Fruit fly (Drosophila melanogaster): ENCODE data around the gene CG5890.

The CG5890 gene

dm6 chr3R:25855594-25856305 is at the start of gene CG5890:
Gene CG5890 (plus strand): TSS chr3R:25856154.
- TF ChIP-seq insv (optimal IDR thresholded peaks at IDR 0.05) (no peak), psq (optimal IDR thresholded peaks at IDR 0.05) (no peak), h (optimal IDR thresholded peaks at IDR 0.05) (no peak), Sin3A (optimal IDR thresholded peaks at IDR 0.05) (no peak), Myc (optimal IDR thresholded peaks at IDR 0.05) (no peak), ttk (optimal IDR thresholded peaks at IDR 0.05) (no peak)

- TF ChIP-seq psq (optimal IDR thresholded peaks at IDR 0.05) (no peak), insv (optimal IDR thresholded peaks at IDR 0.05) (no peak), h (optimal IDR thresholded peaks at IDR 0.05) (no peak), ttk (optimal IDR thresholded peaks at IDR 0.05) (no peak), Myc (optimal IDR thresholded peaks at IDR 0.05) (no peak), Sin3A (optimal IDR thresholded peaks at IDR 0.05) (no peak)
These were observed 45.2 kb upstream of the CG5890 start, which contains the start of gene CG5024 for dm6 chr3R:25810796-25811195. Gene CG5024 (plus strand): TSS chr3R:25811096.

dm6 chr3R:25811611-25812010 is 44.3 kb upstream of the CG5890 start, which contains the start of the genes Acam and CG17770:
Gene Acam (plus strand): TSS chr3R:25811911.
Gene CG17770 (plus strand): TSS chr3R:25811911.
- TF ChIP-seq insv (optimal IDR thresholded peaks at IDR 0.05) (no peak), psq (optimal IDR thresholded peaks at IDR 0.05) (no peak), Myc (optimal IDR thresholded peaks at IDR 0.05) (no peak), Sin3A (optimal IDR thresholded peaks at IDR 0.05) (no peak), h (optimal IDR thresholded peaks at IDR 0.05) (no peak), ttk (optimal IDR thresholded peaks at IDR 0.05) (no peak)

dm6 chr3R:25815179-25815578 is 40.8 kb upstream of the CG5890 start, which contains the start of gene CG14354:
Gene CG14354 (plus strand): TSS chr3R:25815479.
- TF ChIP-seq ttk (optimal IDR thresholded peaks at IDR 0.05) = no peak
- TF ChIP-seq Sin3A (optimal IDR thresholded peaks at IDR 0.05) = no peak
- no peak for TF ChIP-seq h (optimal IDR thresholded peaks at IDR 0.05)
- no peak for TF ChIP-seq Myc (optimal IDR thresholded peaks at IDR 0.05)
- TF ChIP-seq psq (optimal IDR thresholded peaks at IDR 0.05) = no peak
- no peak for TF ChIP-seq insv (optimal IDR thresholded peaks at IDR 0.05)

- no peak for TF ChIP-seq psq (optimal IDR thresholded peaks at IDR 0.05)
- no peak for TF ChIP-seq ttk (optimal IDR thresholded peaks at IDR 0.05)
- TF ChIP-seq Sin3A (optimal IDR thresholded peaks at IDR 0.05) = no peak
- TF ChIP-seq Myc (optimal IDR thresholded peaks at IDR 0.05) = no peak
- no peak for TF ChIP-seq h (optimal IDR thresholded peaks at IDR 0.05)
- no peak for TF ChIP-seq insv (optimal IDR thresholded peaks at IDR 0.05)
These were observed 26.4 kb upstream of the CG5890 start, which contains the start of gene Mst57Dc for dm6 chr3R:25829598-25829997. Gene Mst57Dc (minus strand): TSS chr3R:25829698.

dm6 chr3R:25830128-25830527 is 25.8 kb upstream of the CG5890 start, which contains the start of gene Sfp96F:
Gene Sfp96F (minus strand): TSS chr3R:25830228.
- TF ChIP-seq insv (optimal IDR thresholded peaks at IDR 0.05) = no peak
- no peak for TF ChIP-seq Myc (optimal IDR thresholded peaks at IDR 0.05)
- no peak for TF ChIP-seq Sin3A (optimal IDR thresholded peaks at IDR 0.05)
- no peak for TF ChIP-seq h (optimal IDR thresholded peaks at IDR 0.05)
- no peak for TF ChIP-seq psq (optimal IDR thresholded peaks at IDR 0.05)
- TF ChIP-seq ttk (optimal IDR thresholded peaks at IDR 0.05) = no peak

dm6 chr3R:25830814-25831213 is 25.1 kb upstream of the CG5890 start, which contains the start of gene Mst57Db:
Gene Mst57Db (minus strand): TSS chr3R:25830914.
- TF ChIP-seq Sin3A (optimal IDR thresholded peaks at IDR 0.05) (no peak), Myc (optimal IDR thresholded peaks at IDR 0.05) (no peak), h (optimal IDR thresholded peaks at IDR 0.05) (no peak), ttk (optimal IDR thresholded peaks at IDR 0.05) (no peak), insv (optimal IDR thresholded peaks at IDR 0.05) (no peak), psq (optimal IDR thresholded peaks at IDR 0.05) (no peak)

- TF ChIP-seq insv (optimal IDR thresholded peaks at IDR 0.05) (no peak), psq (optimal IDR thresholded peaks at IDR 0.05) (no peak), ttk (optimal IDR thresholded peaks at IDR 0.05) (no peak), Myc (optimal IDR thresholded peaks at IDR 0.05) (no peak), Sin3A (optimal IDR thresholded peaks at IDR 0.05) (no peak)
These were observed 24.1 kb upstream of the CG5890 start, which contains the start of the genes Mst57Da and alpha4GT2 for dm6 chr3R:25831799-25832280. Gene Mst57Da (minus strand): TSS chr3R:25831899. Gene alpha4GT2 (plus strand): TSS chr3R:25832230.

dm6 chr3R:25851224-25851682 is 4.7 kb upstream of the CG5890 start, which contains the start of the genes CG14545 and CG5886:
Gene CG14545 (minus strand): TSS chr3R:25851291.
Gene CG5886 (plus strand): TSS chr3R:25851632.
- TF ChIP-seq insv (optimal IDR thresholded peaks at IDR 0.05) (no peak), psq (optimal IDR thresholded peaks at IDR 0.05) (no peak), h (optimal IDR thresholded peaks at IDR 0.05) (no peak), ttk (optimal IDR thresholded peaks at IDR 0.05) (no peak), Sin3A (optimal IDR thresholded peaks at IDR 0.05) (no peak), Myc (optimal IDR thresholded peaks at IDR 0.05) (no peak)

dm6 chr3R:25854825-25855224 is 1.1 kb upstream of the CG5890 start:
- TF ChIP-seq h (optimal IDR thresholded peaks at IDR 0.05) (no peak), ttk (optimal IDR thresholded peaks at IDR 0.05) (no peak)

dm6 chr3R:25870389-25870788 is 14.4 kb downstream of the CG5890 start:
- TF ChIP-seq Myc (optimal IDR thresholded peaks at IDR 0.05) (no peak), insv (optimal IDR thresholded peaks at IDR 0.05) (no peak), h (optimal IDR thresholded peaks at IDR 0.05) (no peak), ttk (optimal IDR thresholded peaks at IDR 0.05) (no peak), Sin3A (optimal IDR thresholded peaks at IDR 0.05) (no peak), psq (optimal IDR thresholded peaks at IDR 0.05) (no peak)

- no peak for TF ChIP-seq Myc (optimal IDR thresholded peaks at IDR 0.05)
- TF ChIP-seq ttk (optimal IDR thresholded peaks at IDR 0.05) = no peak
- TF ChIP-seq psq (optimal IDR thresholded peaks at IDR 0.05) = no peak
- TF ChIP-seq insv (optimal IDR thresholded peaks at IDR 0.05) = no peak
- TF ChIP-seq h (optimal IDR thresholded peaks at IDR 0.05) = no peak
- no peak for TF ChIP-seq Sin3A (optimal IDR thresholded peaks at IDR 0.05)
These were observed 20.7 kb downstream of the CG5890 start for dm6 chr3R:25876639-25877038.
